Worm (Caenorhabditis elegans): ENCODE measurements around the gene nep-25.

The nep-25 gene

DNA sequence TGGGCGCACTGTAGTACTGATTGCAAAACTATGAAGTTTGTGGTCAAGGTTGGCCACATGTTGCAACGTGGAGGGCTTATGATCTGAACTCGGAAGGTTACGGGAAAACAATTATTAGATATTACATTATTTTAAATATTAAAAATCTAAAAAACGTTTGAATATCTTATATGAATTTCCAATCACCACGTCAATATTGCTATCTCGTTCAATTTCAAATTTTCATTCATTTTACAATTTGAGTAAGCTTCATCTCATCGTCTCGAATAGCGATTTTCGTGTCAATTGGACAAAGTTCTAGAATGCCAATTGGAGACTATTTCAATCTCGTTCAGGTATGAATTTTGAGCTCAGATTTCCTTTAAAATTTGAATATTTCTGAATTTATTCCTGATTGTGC is 25.7 kb upstream of the nep-25 start, which contains the start of gene ZK1248.20:
Gene ZK1248.20, plus strand, starts transcription at position 301 of the 400 bp plus-strand sequence.
- TF ChIP-seq nhr-12 (tag; optimal IDR thresholded peaks at IDR 0.05) (no peak), mls-2 (tag; optimal IDR thresholded peaks at IDR 0.05) (no peak), ham-2 (GFP tag; optimal IDR thresholded peaks at IDR 0.05) (no peak), flh-1 (GFP tag; optimal IDR thresholded peaks at IDR 0.05) (no peak), ceh-39 (tag; optimal IDR thresholded peaks at IDR 0.05) (no peak), drap-1 (GFP tag; optimal IDR thresholded peaks at IDR 0.05) (no peak), pha-4 (tag; optimal IDR thresholded peaks at IDR 0.05) (no peak), elt-1 (tag; optimal IDR thresholded peaks at IDR 0.05; ENCODE audit: borderline replicate concordance, insufficient read depth) (no peak), ces-1 (GFP tag; optimal IDR thresholded peaks at IDR 0.05) (no peak), lin-13 (tag; optimal IDR thresholded peaks at IDR 0.05) (no peak), lsy-2 (tag; optimal IDR thresholded peaks at IDR 0.05) (no peak), blmp-1 (tag; optimal IDR thresholded peaks at IDR 0.05) (no peak), nhr-76 (tag; optimal IDR thresholded peaks at IDR 0.05) (no peak), mep-1 (tag; optimal IDR thresholded peaks at IDR 0.05) (no peak), lin-32 (GFP tag; optimal IDR thresholded peaks at IDR 0.05) (no peak), hlh-1 (tag; optimal IDR thresholded peaks at IDR 0.05) (no peak), ceh-43 (GFP tag; optimal IDR thresholded peaks at IDR 0.05) (no peak), sptf-1 (tag; optimal IDR thresholded peaks at IDR 0.05) (no peak)

- TF ChIP-seq lin-32 (GFP tag; optimal IDR thresholded peaks at IDR 0.05): no peak
- no peak for TF ChIP-seq mab-5 (tag; optimal IDR thresholded peaks at IDR 0.05)
- no peak for TF ChIP-seq nhr-12 (tag; optimal IDR thresholded peaks at IDR 0.05)
- TF ChIP-seq sem-2 (GFP tag; optimal IDR thresholded peaks at IDR 0.05): no peak
- no peak for TF ChIP-seq M03D4.4 (tag; optimal IDR thresholded peaks at IDR 0.05)
- no peak for TF ChIP-seq nhr-28 (tag; optimal IDR thresholded peaks at IDR 0.05)
- no peak for TF ChIP-seq ces-1 (GFP tag; optimal IDR thresholded peaks at IDR 0.05)
- TF ChIP-seq ham-2 (GFP tag; optimal IDR thresholded peaks at IDR 0.05): no peak
- no peak for TF ChIP-seq flh-1 (GFP tag; optimal IDR thresholded peaks at IDR 0.05)
- no peak for TF ChIP-seq unc-39 (tag; optimal IDR thresholded peaks at IDR 0.05)
- no peak for TF ChIP-seq zip-8 (tag; optimal IDR thresholded peaks at IDR 0.05)
- no peak for TF ChIP-seq lin-13 (tag; optimal IDR thresholded peaks at IDR 0.05)
- TF ChIP-seq sptf-1 (tag; optimal IDR thresholded peaks at IDR 0.05): no peak
- TF ChIP-seq nhr-76 (tag; optimal IDR thresholded peaks at IDR 0.05): no peak
- TF ChIP-seq bed-3 (GFP tag; optimal IDR thresholded peaks at IDR 0.05): no peak
Measured at ce11 chrII:5818298-5818697, 23.7 kb upstream of the nep-25 start, which contains the start of gene ZK1248.4. TSS of gene ZK1248.4 (plus strand) at chrII:5818598.

- TF ChIP-seq zip-8 (tag; optimal IDR thresholded peaks at IDR 0.05) (no peak), hlh-1 (tag; optimal IDR thresholded peaks at IDR 0.05) (no peak), mep-1 (tag; optimal IDR thresholded peaks at IDR 0.05) (no peak), ztf-11 (tag; optimal IDR thresholded peaks at IDR 0.05) (no peak), ceh-39 (tag; optimal IDR thresholded peaks at IDR 0.05) (no peak), unc-62 (GFP tag; optimal IDR thresholded peaks at IDR 0.05) (no peak), elt-1 (tag; optimal IDR thresholded peaks at IDR 0.05; ENCODE audit: borderline replicate concordance, insufficient read depth) (no peak), lin-13 (tag; optimal IDR thresholded peaks at IDR 0.05) (no peak), drap-1 (GFP tag; optimal IDR thresholded peaks at IDR 0.05) (no peak), nhr-12 (tag; optimal IDR thresholded peaks at IDR 0.05) (no peak), pha-4 (tag; optimal IDR thresholded peaks at IDR 0.05) (no peak), nhr-2 (tag; optimal IDR thresholded peaks at IDR 0.05) (no peak), ces-1 (GFP tag; optimal IDR thresholded peaks at IDR 0.05) (no peak), sem-2 (GFP tag; optimal IDR thresholded peaks at IDR 0.05) (no peak), lin-32 (GFP tag; optimal IDR thresholded peaks at IDR 0.05) (no peak), unc-39 (tag; optimal IDR thresholded peaks at IDR 0.05) (no peak), tbx-8 (GFP tag; optimal IDR thresholded peaks at IDR 0.05) (no peak), nhr-237 (tag; optimal IDR thresholded peaks at IDR 0.05) (no peak), lsy-2 (tag; optimal IDR thresholded peaks at IDR 0.05) (no peak)
Measured at ce11 chrII:5819655-5820054, 22.4 kb upstream of the nep-25 start.

ce11 chrII:5820282-5820762 is 21.7 kb upstream of the nep-25 start, which contains the start of gene ehs-1:
TSS of gene ehs-1 (plus strand) at chrII:5820712.
- TF ChIP-seq unc-62 (GFP tag; optimal IDR thresholded peaks at IDR 0.05) (peak; percentile 5), tbx-8 (GFP tag; optimal IDR thresholded peaks at IDR 0.05) (no peak), ces-1 (GFP tag; optimal IDR thresholded peaks at IDR 0.05) (peak; percentile 8), ham-2 (GFP tag; optimal IDR thresholded peaks at IDR 0.05) (no peak), cnd-1 (tag; optimal IDR thresholded peaks at IDR 0.05) (no peak)

DNA sequence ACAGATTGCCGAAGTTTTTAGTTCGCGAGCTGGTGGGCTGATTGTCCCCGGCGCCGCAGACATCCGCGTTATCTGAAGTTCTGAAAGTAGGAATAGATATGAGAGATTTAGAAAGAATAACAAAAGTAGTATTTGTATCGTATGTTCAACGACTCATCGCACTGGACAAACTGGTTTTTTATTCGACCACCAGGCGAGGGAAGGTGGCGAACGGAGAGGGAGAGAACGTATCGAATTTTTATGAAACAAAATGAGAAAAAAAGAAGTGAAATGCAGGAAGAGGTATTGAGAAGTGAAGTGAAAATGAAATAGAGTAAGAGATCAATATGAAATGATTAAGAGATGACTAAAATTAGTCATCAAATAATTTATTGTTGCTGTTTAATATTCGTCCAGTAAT is 14.7 kb upstream of the nep-25 start, which contains the start of gene tbc-2:
Gene tbc-2, minus strand, starts transcription at position 80 of the 400 bp plus-strand sequence.
- TF ChIP-seq bed-3 (GFP tag; optimal IDR thresholded peaks at IDR 0.05): no peak
- no peak for TF ChIP-seq elt-3 (tag; optimal IDR thresholded peaks at IDR 0.05)
- no peak for TF ChIP-seq zip-8 (tag; optimal IDR thresholded peaks at IDR 0.05)
- TF ChIP-seq flh-1 (GFP tag; optimal IDR thresholded peaks at IDR 0.05): no peak
- TF ChIP-seq lin-13 (tag; optimal IDR thresholded peaks at IDR 0.05): no peak
- TF ChIP-seq pha-4 (tag; optimal IDR thresholded peaks at IDR 0.05): no peak
- no peak for TF ChIP-seq ztf-11 (tag; optimal IDR thresholded peaks at IDR 0.05)
- no peak for TF ChIP-seq cnd-1 (tag; optimal IDR thresholded peaks at IDR 0.05)
- TF ChIP-seq nhr-237 (tag; optimal IDR thresholded peaks at IDR 0.05): no peak
- no peak for TF ChIP-seq nhr-76 (tag; optimal IDR thresholded peaks at IDR 0.05)
- TF ChIP-seq mab-5 (tag; optimal IDR thresholded peaks at IDR 0.05): no peak
- no peak for TF ChIP-seq nhr-28 (tag; optimal IDR thresholded peaks at IDR 0.05)
- no peak for TF ChIP-seq snpc-4 (tag; optimal IDR thresholded peaks at IDR 0.05)
- no peak for TF ChIP-seq M03D4.4 (tag; optimal IDR thresholded peaks at IDR 0.05)
